Fruit fly (Drosophila melanogaster): ENCODE measurements around the gene CG13996.

The CG13996 gene

dm6 chr2L:6050575-6050974 is 29.9 kb downstream of the CG13996 start, which contains the start of gene CG9135:
Gene CG9135, plus strand, starts transcription at chr2L:6050800.
- TF ChIP-seq Mnt (GFP tag; optimal IDR thresholded peaks at IDR 0.05), result no peak
- TF ChIP-seq Clk (GFP tag; optimal IDR thresholded peaks at IDR 0.05), result no peak
- peak; percentile 24 for TF ChIP-seq bab1 (GFP tag; optimal IDR thresholded peaks at IDR 0.05)
- TF ChIP-seq Crg-1 (GFP tag; optimal IDR thresholded peaks at IDR 0.05), result no peak
- no peak for TF ChIP-seq ovo (GFP tag; optimal IDR thresholded peaks at IDR 0.05)

dm6 chr2L:6051212-6051621 is 30.6 kb downstream of the CG13996 start:
- TF ChIP-seq Mnt (GFP tag; optimal IDR thresholded peaks at IDR 0.05) (peak; percentile 66), CG12768 (GFP tag; optimal IDR thresholded peaks at IDR 0.05) (peak; percentile 90), CG33017 (tag; optimal IDR thresholded peaks at IDR 0.05) (peak; percentile 96), cic (GFP tag; optimal IDR thresholded peaks at IDR 0.05) (peak; percentile 60), bab1 (GFP tag; optimal IDR thresholded peaks at IDR 0.05) (peak; percentile 95), CG5204 (GFP tag; optimal IDR thresholded peaks at IDR 0.05) (no peak), CG14711 (tag; optimal IDR thresholded peaks at IDR 0.05) (peak; percentile 88), Hr96 (GFP tag; optimal IDR thresholded peaks at IDR 0.05) (peak; percentile 95), Crg-1 (GFP tag; optimal IDR thresholded peaks at IDR 0.05) (peak; percentile 34), tj (GFP tag; optimal IDR thresholded peaks at IDR 0.05) (peak; percentile 71), toe (GFP tag; optimal IDR thresholded peaks at IDR 0.05) (peak; percentile 90), CG7045 (GFP tag; optimal IDR thresholded peaks at IDR 0.05) (peak; percentile 94), CG1620 (GFP tag; optimal IDR thresholded peaks at IDR 0.05) (peak; percentile 57), cnc (optimal IDR thresholded peaks at IDR 0.05) (no peak), ovo (GFP tag; optimal IDR thresholded peaks at IDR 0.05) (peak; percentile 3), CG11617 (GFP tag; optimal IDR thresholded peaks at IDR 0.05) (peak; percentile 94), CG7101 (tag; optimal IDR thresholded peaks at IDR 0.05) (peak; percentile 94), kay (GFP tag; ENCODE audit: borderline replicate concordance) (no peak), pad (GFP tag; optimal IDR thresholded peaks at IDR 0.05) (peak; percentile 59), Clk (GFP tag; optimal IDR thresholded peaks at IDR 0.05) (peak; percentile 47)

- TF ChIP-seq CG11617 (GFP tag; optimal IDR thresholded peaks at IDR 0.05), result no peak
- TF ChIP-seq cnc (optimal IDR thresholded peaks at IDR 0.05), result no peak
- TF ChIP-seq Crg-1 (GFP tag; optimal IDR thresholded peaks at IDR 0.05), result no peak
- no peak for TF ChIP-seq CG7045 (GFP tag; optimal IDR thresholded peaks at IDR 0.05)
- TF ChIP-seq CG12768 (GFP tag; optimal IDR thresholded peaks at IDR 0.05), result no peak
- no peak for TF ChIP-seq CG7101 (tag; optimal IDR thresholded peaks at IDR 0.05)
Observed at dm6 chr2L:6053874-6054469, 33.3 kb downstream of the CG13996 start, which contains the start of gene CG13995. Gene CG13995, plus strand, starts transcription at chr2L:6054302.

dm6 chr2L:6060210-6060609 is 39.6 kb downstream of the CG13996 start, which contains the start of gene CG34180:
Gene CG34180, plus strand, starts transcription at chr2L:6060510.
- TF ChIP-seq CG7045 (GFP tag; optimal IDR thresholded peaks at IDR 0.05) (no peak), CG1620 (GFP tag; optimal IDR thresholded peaks at IDR 0.05) (no peak), cnc (optimal IDR thresholded peaks at IDR 0.05) (no peak), CG12768 (GFP tag; optimal IDR thresholded peaks at IDR 0.05) (no peak), pad (GFP tag; optimal IDR thresholded peaks at IDR 0.05) (no peak), ovo (GFP tag; optimal IDR thresholded peaks at IDR 0.05) (no peak), cic (GFP tag; optimal IDR thresholded peaks at IDR 0.05) (no peak), Crg-1 (GFP tag; optimal IDR thresholded peaks at IDR 0.05) (no peak), CG11617 (GFP tag; optimal IDR thresholded peaks at IDR 0.05) (no peak), tj (GFP tag; optimal IDR thresholded peaks at IDR 0.05) (no peak), toe (GFP tag; optimal IDR thresholded peaks at IDR 0.05) (no peak), CG14711 (tag; optimal IDR thresholded peaks at IDR 0.05) (no peak)

- peak; percentile 94 for TF ChIP-seq toe (GFP tag; optimal IDR thresholded peaks at IDR 0.05)
- peak; percentile 67 for TF ChIP-seq pad (GFP tag; optimal IDR thresholded peaks at IDR 0.05)
- no peak for TF ChIP-seq CG5204 (GFP tag; optimal IDR thresholded peaks at IDR 0.05)
- peak; percentile 83 for TF ChIP-seq CG11617 (GFP tag; optimal IDR thresholded peaks at IDR 0.05)
- TF ChIP-seq CG12768 (GFP tag; optimal IDR thresholded peaks at IDR 0.05), result peak; percentile 76
- peak; percentile 74 for TF ChIP-seq ovo (GFP tag; optimal IDR thresholded peaks at IDR 0.05)
- TF ChIP-seq kay (GFP tag; ENCODE audit: borderline replicate concordance), result no peak
- peak; percentile 79 for TF ChIP-seq CG7101 (tag; optimal IDR thresholded peaks at IDR 0.05)
- peak; percentile 61 for TF ChIP-seq tj (GFP tag; optimal IDR thresholded peaks at IDR 0.05)
- TF ChIP-seq Hr96 (GFP tag; optimal IDR thresholded peaks at IDR 0.05), result peak; percentile 87
- peak; percentile 78 for TF ChIP-seq CG14711 (tag; optimal IDR thresholded peaks at IDR 0.05)
- peak; percentile 81 for TF ChIP-seq CG33017 (tag; optimal IDR thresholded peaks at IDR 0.05)
- TF ChIP-seq cnc (optimal IDR thresholded peaks at IDR 0.05), result no peak
- TF ChIP-seq Mnt (GFP tag; optimal IDR thresholded peaks at IDR 0.05), result peak; percentile 77
- TF ChIP-seq CG7045 (GFP tag; optimal IDR thresholded peaks at IDR 0.05), result peak; percentile 83
- TF ChIP-seq cic (GFP tag; optimal IDR thresholded peaks at IDR 0.05), result peak; percentile 80
- TF ChIP-seq CG1620 (GFP tag; optimal IDR thresholded peaks at IDR 0.05), result peak; percentile 85
- TF ChIP-seq Clk (GFP tag; optimal IDR thresholded peaks at IDR 0.05), result peak; percentile 81
- peak; percentile 61 for TF ChIP-seq Crg-1 (GFP tag; optimal IDR thresholded peaks at IDR 0.05)
- peak; percentile 86 for TF ChIP-seq bab1 (GFP tag; optimal IDR thresholded peaks at IDR 0.05)
Observed at dm6 chr2L:6062382-6063082, 41.9 kb downstream of the CG13996 start, which contains the start of the genes ND-51 and CG13994. Gene ND-51, minus strand, starts transcription at chr2L:6062757. Gene CG13994, plus strand, starts transcription at chr2L:6062989.

dm6 chr2L:6065823-6066222 is 45.2 kb downstream of the CG13996 start, which contains the start of the genes Fbw5 and CG9147:
Gene Fbw5, minus strand, starts transcription at chr2L:6065953.
Gene CG9147, plus strand, starts transcription at chr2L:6065997.
- TF ChIP-seq ovo (GFP tag; optimal IDR thresholded peaks at IDR 0.05) (no peak), CG14711 (tag; optimal IDR thresholded peaks at IDR 0.05) (peak; percentile 98), CG5204 (GFP tag; optimal IDR thresholded peaks at IDR 0.05) (no peak), tj (GFP tag; optimal IDR thresholded peaks at IDR 0.05) (peak; percentile 88), Mnt (GFP tag; optimal IDR thresholded peaks at IDR 0.05) (peak; percentile 78), cnc (optimal IDR thresholded peaks at IDR 0.05) (no peak), toe (GFP tag; optimal IDR thresholded peaks at IDR 0.05) (peak; percentile 54), cic (GFP tag; optimal IDR thresholded peaks at IDR 0.05) (peak; percentile 85), kay (GFP tag; ENCODE audit: borderline replicate concordance) (no peak), CG7045 (GFP tag; optimal IDR thresholded peaks at IDR 0.05) (peak; percentile 89), pad (GFP tag; optimal IDR thresholded peaks at IDR 0.05) (peak; percentile 88), Clk (GFP tag; optimal IDR thresholded peaks at IDR 0.05) (peak; percentile 67), CG11617 (GFP tag; optimal IDR thresholded peaks at IDR 0.05) (peak; percentile 93), CG7101 (tag; optimal IDR thresholded peaks at IDR 0.05) (peak; percentile 99), bab1 (GFP tag; optimal IDR thresholded peaks at IDR 0.05) (peak; percentile 99), Crg-1 (GFP tag; optimal IDR thresholded peaks at IDR 0.05) (peak; percentile 95), Hr96 (GFP tag; optimal IDR thresholded peaks at IDR 0.05) (peak; percentile 87), CG12768 (GFP tag; optimal IDR thresholded peaks at IDR 0.05) (peak; percentile 97), CG33017 (tag; optimal IDR thresholded peaks at IDR 0.05) (peak; percentile 99), CG1620 (GFP tag; optimal IDR thresholded peaks at IDR 0.05) (peak; percentile 71)
